Worm (Caenorhabditis elegans): ENCODE results near the gene T13F2.6.
A peak's percentile ranks its signal among the peaks of the same experiment; 100 is the strongest.

DNA sequence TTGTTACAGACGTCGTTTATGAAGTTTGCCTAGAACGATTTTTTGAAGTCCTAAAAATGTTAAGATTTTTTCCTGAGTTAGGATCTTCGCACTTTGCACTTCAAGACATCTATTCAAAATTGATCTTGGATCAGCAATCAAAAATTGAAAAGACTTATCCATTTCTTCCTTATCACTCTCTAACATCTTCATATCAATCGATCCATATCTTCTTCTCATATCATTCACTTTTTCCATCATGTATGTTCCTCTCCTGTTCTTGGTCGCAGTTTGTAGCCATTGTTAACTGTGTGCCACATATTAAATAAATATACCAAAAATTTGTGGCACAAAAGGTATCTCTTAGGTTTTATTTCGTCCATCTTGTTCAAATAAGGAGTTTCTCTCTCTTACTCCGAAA, 22.4 kb upstream of the T13F2.6 start:
- no peak for TF ChIP-seq unc-62 (GFP tag; optimal IDR thresholded peaks at IDR 0.05)
- no peak for TF ChIP-seq nhr-12 (tag; optimal IDR thresholded peaks at IDR 0.05)
- no peak for TF ChIP-seq aly-2 (tag; optimal IDR thresholded peaks at IDR 0.05)
- TF ChIP-seq ama-1 (optimal IDR thresholded peaks at IDR 0.05): no peak
- no peak for TF ChIP-seq elt-2 (tag; optimal IDR thresholded peaks at IDR 0.05)
- no peak for TF ChIP-seq nhr-28 (tag; optimal IDR thresholded peaks at IDR 0.05)
- no peak for TF ChIP-seq nhr-237 (tag; optimal IDR thresholded peaks at IDR 0.05)
- no peak for TF ChIP-seq aha-1 (tag; optimal IDR thresholded peaks at IDR 0.05)
- TF ChIP-seq sptf-1 (tag; optimal IDR thresholded peaks at IDR 0.05): no peak
- TF ChIP-seq blmp-1 (tag; optimal IDR thresholded peaks at IDR 0.05): peak; percentile 58
- no peak for TF ChIP-seq mdl-1 (tag; optimal IDR thresholded peaks at IDR 0.05)
- TF ChIP-seq tbx-2 (tag; optimal IDR thresholded peaks at IDR 0.05): no peak
- TF ChIP-seq efl-1 (optimal IDR thresholded peaks at IDR 0.05): no peak
- TF ChIP-seq efl-1 (GFP tag; optimal IDR thresholded peaks at IDR 0.05 in 1 of 2): no peak
